Worm (Caenorhabditis elegans): Measurements from ENCODE around the gene gst-13.

- TF ChIP-seq flt-1 (GFP tag; IDR thresholded peaks at IDR 0.05) (no peak), ztf-23 (GFP tag; IDR thresholded peaks at IDR 0.05) (no peak), T22C8.4 (GFP tag; IDR thresholded peaks at IDR 0.05) (no peak), ref-1 (GFP tag; conservative IDR thresholded peaks at IDR 0.05) (no peak)
These were observed 21.2 kb upstream of the gst-13 start, which contains the start of gene ZK1067.4 for ce11 chrII:9210076-9210475.

Data from whole organism, midembryonic.